Fruit fly (Drosophila melanogaster) whole organism, prepupa: ENCODE results near the gene RNaseX25.

Source experiments
- Blimp-1 ChIP-seq: fragments of 200-800 bp; sonication (Bioruptor generic); optimal IDR thresholded peaks from 3 replicates; lab custom pipeline; 2017; ENCODE audit warnings: missing biosample characterization, missing genetic modification characterization, mild to moderate bottlenecking, moderate library complexity, missing genetic modification reagents
- CG11762 ChIP-seq: fragments of 200-800 bp; sonication (Bioruptor generic); optimal IDR thresholded peaks from 3 replicates; lab custom pipeline; 2016; ENCODE audit warnings: missing biosample characterization, missing genetic modification characterization; ENCODE audit not compliant: insufficient read depth
- CG16779 ChIP-seq: fragments of 200-800 bp; sonication (Bioruptor generic); optimal IDR thresholded peaks from 3 replicates; lab custom pipeline; 2017; ENCODE audit warnings: missing biosample characterization, mild to moderate bottlenecking, missing genetic modification characterization
- CG6792 ChIP-seq: fragments of 200-800 bp; sonication (Bioruptor generic); optimal IDR thresholded peaks from 3 replicates; lab custom pipeline; 2016; ENCODE audit warnings: missing biosample characterization, missing genetic modification characterization
- CG6808 ChIP-seq: fragments of 200-800 bp; sonication (Bioruptor generic); optimal IDR thresholded peaks from 3 replicates; lab custom pipeline; 2017; ENCODE audit warnings: missing biosample characterization, missing genetic modification characterization, mild to moderate bottlenecking, moderate library complexity, missing genetic modification reagents
- Sox102F ChIP-seq: fragments of 200-800 bp; sonication (Bioruptor generic); optimal IDR thresholded peaks from 2 replicates; lab custom pipeline; 2016; ENCODE audit warnings: missing biosample characterization, mild to moderate bottlenecking, missing genetic modification characterization
- eg ChIP-seq: fragments of 200-800 bp; sonication (Bioruptor generic); IDR thresholded peaks from 3 replicates; pipeline ENCODE4 v1.3.6; 2022; ENCODE audit warnings: missing biosample characterization, missing genetic modification characterization
- fd59A ChIP-seq: fragments of 200-800 bp; sonication (Bioruptor generic); optimal IDR thresholded peaks from 2 replicates; lab custom pipeline; 2017; ENCODE audit warnings: missing biosample characterization, mild to moderate bottlenecking, missing genetic modification characterization, missing genetic modification reagents
- net ChIP-seq: fragments of 200-800 bp; sonication (Bioruptor generic); optimal IDR thresholded peaks from 3 replicates; lab custom pipeline; 2016; ENCODE audit warnings: missing biosample characterization, missing genetic modification characterization
- pdm3 ChIP-seq: fragments of 200-800 bp; sonication (Bioruptor generic); optimal IDR thresholded peaks from 3 replicates; lab custom pipeline; 2016; ENCODE audit warnings: missing biosample characterization, missing genetic modification characterization
- topi ChIP-seq: fragments of 200-800 bp; sonication (Bioruptor generic); optimal IDR thresholded peaks from 3 replicates; lab custom pipeline; 2016; ENCODE audit warnings: missing biosample characterization, missing genetic modification characterization
- vri ChIP-seq: fragments of 200-800 bp; sonication (Bioruptor generic); optimal IDR thresholded peaks from 3 replicates; lab custom pipeline; 2016; ENCODE audit warnings: missing biosample characterization, mild to moderate bottlenecking, missing genetic modification characterization

DNA sequence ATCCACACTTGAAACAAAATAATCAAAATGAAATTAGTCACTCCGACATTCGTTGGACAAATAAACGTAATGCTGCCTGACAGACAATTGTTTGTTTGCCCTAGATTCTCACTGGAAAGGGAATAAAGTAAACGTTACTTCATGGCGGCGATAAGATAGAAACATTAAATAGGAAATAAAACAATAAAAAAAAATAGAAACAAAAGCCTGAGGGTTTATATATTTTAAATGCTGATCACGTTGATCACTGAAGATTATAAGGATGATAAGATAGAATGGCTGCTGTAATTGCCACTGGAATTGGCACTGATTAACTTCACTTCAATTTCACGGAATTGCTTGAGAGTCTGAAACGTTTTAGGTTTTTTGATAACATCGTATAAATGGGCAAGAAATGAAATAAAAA, 48.3 kb downstream of the RNaseX25 start:
- TF ChIP-seq CG16779 (tag; lab: Kevin White, UChicago) (no peak), fd59A (no peak), CG6808 (GFP tag; lab: Kevin White, UChicago) (no peak), net (GFP tag; lab: Kevin White, UChicago) (no peak), eg (no peak), Blimp-1 (GFP tag; lab: Kevin White, UChicago) (no peak), CG11762 (GFP tag; lab: Kevin White, UChicago) (no peak), CG6792 (GFP tag; lab: Kevin White, UChicago) (no peak), vri (GFP tag; lab: Kevin White, UChicago) (peak; percentile 85), pdm3 (GFP tag; lab: Kevin White, UChicago) (no peak), Sox102F (GFP tag; lab: Kevin White, UChicago) (no peak), topi (no peak)
